Worm (Caenorhabditis elegans): ENCODE results near the gene C01F6.14.

Gene C01F6.14

ce11 chrIV:9074244-9074723, 29.6 kb downstream of the C01F6.14 start, which contains the start of gene mppb-1:
Gene mppb-1, plus strand, starts transcription at chrIV:9074673.
- TF ChIP-seq lsy-2 (tag; optimal IDR thresholded peaks at IDR 0.05) (peak; percentile 54), drap-1 (GFP tag; optimal IDR thresholded peaks at IDR 0.05) (peak; percentile 10), blmp-1 (tag; optimal IDR thresholded peaks at IDR 0.05) (peak; percentile 80), sem-2 (GFP tag; optimal IDR thresholded peaks at IDR 0.05) (no peak), sptf-1 (tag; optimal IDR thresholded peaks at IDR 0.05) (peak; percentile 30), nhr-28 (tag; optimal IDR thresholded peaks at IDR 0.05) (no peak), nhr-237 (tag; optimal IDR thresholded peaks at IDR 0.05) (peak; percentile 36), lin-13 (tag; optimal IDR thresholded peaks at IDR 0.05) (no peak), cnd-1 (tag; optimal IDR thresholded peaks at IDR 0.05) (no peak), zip-8 (tag; optimal IDR thresholded peaks at IDR 0.05) (peak; percentile 79), unc-120 (tag; optimal IDR thresholded peaks at IDR 0.05; ENCODE audit: poor library complexity, severe bottlenecking) (peak; percentile 13), mep-1 (tag; optimal IDR thresholded peaks at IDR 0.05) (peak; percentile 44)

- TF ChIP-seq ham-2 (GFP tag; optimal IDR thresholded peaks at IDR 0.05) (no peak), ces-1 (GFP tag; optimal IDR thresholded peaks at IDR 0.05) (no peak), snpc-4 (tag; optimal IDR thresholded peaks at IDR 0.05) (no peak), ceh-43 (GFP tag; optimal IDR thresholded peaks at IDR 0.05) (no peak), elt-3 (tag; optimal IDR thresholded peaks at IDR 0.05) (no peak), lsy-2 (tag; optimal IDR thresholded peaks at IDR 0.05) (no peak), unc-62 (GFP tag; optimal IDR thresholded peaks at IDR 0.05) (no peak), nhr-76 (tag; optimal IDR thresholded peaks at IDR 0.05) (no peak), cnd-1 (tag; optimal IDR thresholded peaks at IDR 0.05) (no peak)
Observed at ce11 chrIV:9070188-9070587, 33.7 kb downstream of the C01F6.14 start.

- TF ChIP-seq ceh-83 (GFP tag; optimal IDR thresholded peaks at IDR 0.05) (no peak), mab-5 (tag; optimal IDR thresholded peaks at IDR 0.05) (no peak)
Observed at ce11 chrIV:9069703-9070102, 34.2 kb downstream of the C01F6.14 start, which contains the start of gene nhr-11. Gene nhr-11, plus strand, starts transcription at chrIV:9070003.

- peak; percentile 58 for TF ChIP-seq zip-8 (tag; optimal IDR thresholded peaks at IDR 0.05)
Observed at ce11 chrIV:9067277-9068197, 36.4 kb downstream of the C01F6.14 start.

- TF ChIP-seq mab-5 (tag; optimal IDR thresholded peaks at IDR 0.05), result no peak
- no peak for TF ChIP-seq snpc-4 (tag; optimal IDR thresholded peaks at IDR 0.05)
Observed at ce11 chrIV:9063518-9063917, 40.4 kb downstream of the C01F6.14 start.
